Fruit fly (Drosophila melanogaster) whole organism, embryonic: Measurements from ENCODE around the gene CG4942.
A peak's percentile ranks its signal among the peaks of the same experiment; 100 is the strongest.

Experiments
- ATbp ChIP-seq: fragments of 200-800 bp; sonication (Bioruptor generic); optimal IDR thresholded peaks from 2 replicates; lab custom pipeline; 2017; ENCODE audit warnings: missing biosample characterization, mild to moderate bottlenecking, missing genetic modification characterization, missing genetic modification reagents
- Ada2b ChIP-seq: fragments of 200-800 bp; sonication (Bioruptor generic); IDR thresholded peaks from 2 replicates; pipeline ENCODE4 v1.3.6; 2022; ENCODE audit warnings: missing biosample characterization, missing genetic modification characterization
- Antp ChIP-seq: fragments of 200-800 bp; sonication (Bioruptor generic); optimal IDR thresholded peaks from 3 replicates; lab custom pipeline; 2016; ENCODE audit warnings: missing biosample characterization, missing genetic modification characterization
- Bteb2 ChIP-seq: fragments of 200-800 bp; sonication (Bioruptor generic); optimal IDR thresholded peaks from 2 replicates; lab custom pipeline; 2016; ENCODE audit warnings: missing biosample characterization, missing genetic modification characterization
- CG11504 ChIP-seq: fragments of 200-800 bp; sonication (Bioruptor generic); optimal IDR thresholded peaks from 3 replicates; lab custom pipeline; 2019; ENCODE audit warnings: missing biosample characterization, mild to moderate bottlenecking, missing genetic modification characterization, moderate library complexity
- CG12769 ChIP-seq: fragments of 200-800 bp; sonication (Bioruptor generic); optimal IDR thresholded peaks from 2 replicates; lab custom pipeline; 2019; ENCODE audit warnings: missing biosample characterization, mild to moderate bottlenecking, missing genetic modification characterization, moderate library complexity
- CG15696 ChIP-seq: fragments of 200-800 bp; sonication (Bioruptor generic); optimal IDR thresholded peaks from 2 replicates; lab custom pipeline; 2019; ENCODE audit warnings: missing biosample characterization, mild to moderate bottlenecking, missing genetic modification characterization, moderate library complexity
- CG1647 ChIP-seq: fragments of 200-800 bp; sonication (Bioruptor generic); optimal IDR thresholded peaks from 3 replicates; lab custom pipeline; 2016; ENCODE audit warnings: missing biosample characterization, missing genetic modification characterization
- CG18619 ChIP-seq: fragments of 200-800 bp; sonication (Bioruptor generic); optimal IDR thresholded peaks from 3 replicates; lab custom pipeline; 2017; ENCODE audit warnings: missing biosample characterization, mild to moderate bottlenecking, missing genetic modification characterization
- CG2889 ChIP-seq: fragments of 200-800 bp; sonication (Bioruptor generic); IDR thresholded peaks from 3 replicates; pipeline ENCODE4 v1.3.6; 2022; ENCODE audit warnings: missing biosample characterization, missing genetic modification characterization
- CG3065 ChIP-seq: fragments of 200-800 bp; sonication (Bioruptor generic); optimal IDR thresholded peaks from 2 replicates; lab custom pipeline; 2016; ENCODE audit warnings: missing biosample characterization, missing genetic modification characterization
- CG31365 ChIP-seq: fragments of 200-800 bp; sonication (Bioruptor generic); optimal IDR thresholded peaks from 2 replicates; lab custom pipeline; 2018; ENCODE audit warnings: missing biosample characterization, mild to moderate bottlenecking, missing genetic modification characterization
- CG31441 ChIP-seq: fragments of 200-800 bp; sonication (Bioruptor generic); IDR thresholded peaks from 2 replicates; pipeline ENCODE4 v1.3.6; 2022; ENCODE audit warnings: missing biosample characterization, missing genetic modification characterization
- CG34376 ChIP-seq: fragments of 200-800 bp; sonication (Bioruptor generic); optimal IDR thresholded peaks from 2 replicates; lab custom pipeline; 2018; ENCODE audit warnings: missing biosample characterization, mild to moderate bottlenecking, missing genetic modification characterization
- CG4617 ChIP-seq: fragments of 200-800 bp; sonication (Bioruptor generic); optimal IDR thresholded peaks from 3 replicates; lab custom pipeline; 2016; ENCODE audit warnings: missing biosample characterization, missing genetic modification characterization, borderline replicate concordance
- CG6683 ChIP-seq: fragments of 200-800 bp; sonication (Bioruptor generic); optimal IDR thresholded peaks from 2 replicates; lab custom pipeline; 2017; ENCODE audit warnings: missing biosample characterization, mild to moderate bottlenecking, missing genetic modification characterization, missing genetic modification reagents
- CG6765 ChIP-seq: fragments of 200-800 bp; sonication (Bioruptor generic); optimal IDR thresholded peaks from 3 replicates; lab custom pipeline; 2017; ENCODE audit warnings: missing biosample characterization, mild to moderate bottlenecking, missing genetic modification characterization
- CG7357 ChIP-seq: fragments of 200-800 bp; sonication (Bioruptor generic); IDR thresholded peaks from 3 replicates; pipeline ENCODE4 v1.3.6; 2022; ENCODE audit warnings: missing biosample characterization, missing genetic modification characterization
- CG8359 ChIP-seq: fragments of 200-800 bp; sonication (Bioruptor generic); optimal IDR thresholded peaks from 2 replicates; lab custom pipeline; 2017; ENCODE audit warnings: missing biosample characterization, mild to moderate bottlenecking, missing genetic modification characterization, borderline replicate concordance
- CG8765 ChIP-seq: fragments of 200-800 bp; sonication (Bioruptor generic); IDR thresholded peaks from 2 replicates; pipeline ENCODE4 v1.3.6; 2022; ENCODE audit warnings: missing biosample characterization, missing genetic modification characterization
- CrebB ChIP-seq: fragments of 200-800 bp; sonication (Bioruptor generic); optimal IDR thresholded peaks from 3 replicates; lab custom pipeline; 2018; ENCODE audit warnings: missing biosample characterization, mild to moderate bottlenecking, missing genetic modification characterization
- Dfd ChIP-seq, 2 experiments: fragments of >200 bp; optimal IDR thresholded peaks; 2 replicates each; lab custom pipeline; 2017; ENCODE audit warnings: missing biosample characterization in 2 of 2, missing genetic modification characterization in 2 of 2
- Fer1 ChIP-seq: fragments of 200-800 bp; sonication (Bioruptor generic); optimal IDR thresholded peaks from 2 replicates; lab custom pipeline; 2017; ENCODE audit warnings: missing biosample characterization, mild to moderate bottlenecking, missing genetic modification characterization
- H15 ChIP-seq: fragments of 200-800 bp; sonication (Bioruptor generic); IDR thresholded peaks from 3 replicates; pipeline ENCODE4 v1.3.6; 2022; ENCODE audit warnings: missing biosample characterization, missing genetic modification characterization
- H2.0 ChIP-seq: fragments of 200-800 bp; sonication (Bioruptor generic); IDR thresholded peaks from 2 replicates; pipeline ENCODE4 v1.3.6; 2022; ENCODE audit warnings: missing biosample characterization, missing genetic modification characterization
- HLH3B ChIP-seq: fragments of 200-800 bp; sonication (Bioruptor generic); IDR thresholded peaks from 2 replicates; pipeline ENCODE4 v1.3.6; 2022; ENCODE audit warnings: missing biosample characterization, missing genetic modification characterization
- HLH4C ChIP-seq: fragments of 200-800 bp; sonication (Bioruptor generic); IDR thresholded peaks from 3 replicates; pipeline ENCODE4 v1.3.6; 2022; ENCODE audit warnings: missing biosample characterization, missing genetic modification characterization; ENCODE audit not compliant: partially characterized antibody
- Jarid2 ChIP-seq: fragments of 200-800 bp; sonication (Bioruptor generic); optimal IDR thresholded peaks from 3 replicates; lab custom pipeline; 2017; ENCODE audit warnings: mild to moderate bottlenecking, missing biosample characterization, missing genetic modification reagents, missing genetic modification characterization
- Mad ChIP-seq: fragments of 200-800 bp; sonication (Bioruptor generic); optimal IDR thresholded peaks from 2 replicates; lab custom pipeline; 2016; ENCODE audit warnings: missing biosample characterization, missing genetic modification characterization
- Myb ChIP-seq: fragments of 200-800 bp; sonication (Bioruptor generic); optimal IDR thresholded peaks from 2 replicates; lab custom pipeline; 2016; ENCODE audit warnings: missing biosample characterization, missing genetic modification characterization
- NC2β ChIP-seq: fragments of 200-800 bp; sonication (Bioruptor generic); optimal IDR thresholded peaks from 2 replicates; lab custom pipeline; 2016; ENCODE audit warnings: missing biosample characterization, missing genetic modification characterization
- Oli ChIP-seq: fragments of 200-800 bp; sonication (Bioruptor generic); optimal IDR thresholded peaks from 2 replicates; lab custom pipeline; 2018; ENCODE audit warnings: missing biosample characterization, mild to moderate bottlenecking, missing genetic modification characterization, moderate library complexity
- Rfx ChIP-seq: fragments of 200-800 bp; sonication (Bioruptor generic); IDR thresholded peaks from 2 replicates; pipeline ENCODE4 v1.3.6; 2022; ENCODE audit warnings: missing biosample characterization, missing genetic modification characterization
- corto ChIP-seq: fragments of 200-800 bp; sonication (Bioruptor generic); optimal IDR thresholded peaks from 2 replicates; lab custom pipeline; 2016; ENCODE audit warnings: missing biosample characterization, mild to moderate bottlenecking, missing genetic modification characterization, moderate library complexity
- en ChIP-seq: fragments of 200-800 bp; sonication (Bioruptor generic); optimal IDR thresholded peaks from 2 replicates; lab custom pipeline; 2016; ENCODE audit warnings: missing biosample characterization, missing genetic modification characterization
- ham ChIP-seq: fragments of 200-800 bp; sonication (Bioruptor generic); IDR thresholded peaks from 2 replicates; pipeline ENCODE4 v1.3.6; 2022; ENCODE audit warnings: missing biosample characterization, missing genetic modification characterization
- hbn ChIP-seq: fragments of 200-800 bp; sonication (Bioruptor generic); IDR thresholded peaks from 2 replicates; pipeline ENCODE4 v1.3.6; 2022; ENCODE audit warnings: missing biosample characterization, missing genetic modification characterization; ENCODE audit not compliant: partially characterized antibody
- insv ChIP-seq, 2 experiments: fragments of 200-800 bp; sonication (Bioruptor generic); optimal IDR thresholded peaks; 3 replicates each; lab custom pipeline; 2016 to 2018; ENCODE audit warnings: missing biosample characterization in 2 of 2, missing genetic modification characterization in 2 of 2
- jigr1 ChIP-seq: fragments of 200-800 bp; sonication (Bioruptor generic); IDR thresholded peaks from 3 replicates; pipeline ENCODE4 v1.3.6; 2022; ENCODE audit warnings: missing biosample characterization, missing genetic modification characterization
- mam ChIP-seq: fragments of 200-800 bp; sonication (Bioruptor generic); optimal IDR thresholded peaks from 3 replicates; lab custom pipeline; 2016; ENCODE audit warnings: missing biosample characterization, missing genetic modification characterization
- nau ChIP-seq: fragments of 200-800 bp; sonication (Bioruptor generic); optimal IDR thresholded peaks from 3 replicates; lab custom pipeline; 2017; ENCODE audit warnings: missing biosample characterization, mild to moderate bottlenecking, missing genetic modification characterization, missing genetic modification reagents
- nom ChIP-seq: fragments of 200-800 bp; sonication (Bioruptor generic); optimal IDR thresholded peaks from 2 replicates; lab custom pipeline; 2017; ENCODE audit warnings: missing biosample characterization, missing genetic modification characterization, mild to moderate bottlenecking, moderate library complexity, missing genetic modification reagents
- pfk ChIP-seq: fragments of 200-800 bp; sonication (Bioruptor generic); optimal IDR thresholded peaks from 2 replicates; lab custom pipeline; 2018; ENCODE audit warnings: missing biosample characterization, mild to moderate bottlenecking, missing genetic modification characterization, moderate library complexity
- pho ChIP-seq: fragments of 200-800 bp; sonication (Bioruptor generic); optimal IDR thresholded peaks from 2 replicates; lab custom pipeline; 2016; ENCODE audit warnings: missing biosample characterization, missing genetic modification characterization
- prd ChIP-seq, 3 experiments: fragments of >200 bp in 2 of 3; fragments of 200-800 bp in 1 of 3; sonication (Bioruptor generic) in 1 of 3; optimal IDR thresholded peaks in 2 of 3; IDR thresholded peaks in 1 of 3; 2 replicates in 2 of 3; 3 replicates in 1 of 3; pipeline versions ENCODE4 v1.3.6 to Lab custom; 2017 to 2022; ENCODE audit warnings: missing biosample characterization in 1 of 3, missing genetic modification characterization in 1 of 3
- repo ChIP-seq: fragments of 200-800 bp; sonication (Bioruptor generic); optimal IDR thresholded peaks from 2 replicates; lab custom pipeline; 2016; ENCODE audit warnings: missing biosample characterization, missing genetic modification characterization
- salm ChIP-seq: fragments of 200-800 bp; sonication (Bioruptor generic); optimal IDR thresholded peaks from 2 replicates; lab custom pipeline; 2018; ENCODE audit warnings: missing biosample characterization, mild to moderate bottlenecking, missing genetic modification characterization
- sim ChIP-seq: fragments of 200-800 bp; sonication (Bioruptor generic); IDR thresholded peaks from 2 replicates; pipeline ENCODE4 v1.3.6; 2022; ENCODE audit warnings: missing biosample characterization, missing genetic modification characterization
- slou ChIP-seq: fragments of 200-800 bp; sonication (Bioruptor generic); optimal IDR thresholded peaks from 3 replicates; lab custom pipeline; 2016; ENCODE audit warnings: missing biosample characterization, missing genetic modification characterization
- toy ChIP-seq: fragments of 200-800 bp; sonication (Bioruptor generic); IDR thresholded peaks from 2 replicates; pipeline ENCODE4 v1.3.6; 2022; ENCODE audit warnings: missing biosample characterization, missing genetic modification characterization
- wor ChIP-seq: fragments of 200-800 bp; sonication (Bioruptor generic); IDR thresholded peaks from 2 replicates; pipeline ENCODE4 v1.3.6; 2022; ENCODE audit warnings: missing biosample characterization, missing genetic modification characterization

The CG4942 gene

DNA sequence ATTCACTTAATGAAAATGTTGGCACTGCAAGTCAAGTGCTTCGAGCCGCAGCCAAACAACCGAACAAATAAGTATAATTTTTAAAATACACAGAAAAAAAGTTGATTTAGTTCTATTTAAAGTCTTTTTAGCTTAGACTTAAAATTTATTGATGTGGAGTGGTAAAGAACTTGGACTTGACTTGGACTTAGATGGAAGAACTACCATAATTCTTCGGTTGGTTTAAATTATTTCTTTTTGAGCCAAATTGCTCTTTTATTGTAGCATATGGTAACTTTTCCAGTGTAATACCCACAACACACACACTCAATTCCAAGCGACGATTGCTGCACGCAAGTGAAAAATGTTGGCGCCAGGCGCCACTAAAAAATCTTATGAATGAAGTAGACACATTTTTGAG is 44.8 kb upstream of the CG4942 start (continued):
- TF ChIP-seq H2.0 (GFP tag; lab: Robert Waterston, UW) (no peak), sim (GFP tag; lab: Robert Waterston, UW) (no peak), nom (GFP tag; lab: Kevin White, UChicago) (no peak), en (GFP tag; lab: Kevin White, UChicago) (no peak), Fer1 (GFP tag; lab: Kevin White, UChicago) (no peak), salm (tag; lab: Kevin White, UChicago) (no peak), ham (GFP tag; lab: Robert Waterston, UW) (no peak), wor (GFP tag; lab: Robert Waterston, UW) (no peak), CG8765 (GFP tag; lab: Robert Waterston, UW) (no peak; the same call in 1 of the 2 replicates), Dfd (GFP tag; optimal IDR thresholded peaks at IDR 0.05; lab: Kevin White, UChicago) (no peak), CG7357 (no peak), CG31365 (no peak), ATbp (GFP tag; lab: Kevin White, UChicago) (peak; percentile 1), CG2889 (GFP tag; lab: Robert Waterston, UW) (no peak), Rfx (GFP tag; lab: Robert Waterston, UW) (no peak), CrebB (tag; lab: Kevin White, UChicago) (no peak), nau (GFP tag; lab: Kevin White, UChicago) (no peak), CG31441 (GFP tag; lab: Robert Waterston, UW) (peak; percentile 51; the same call in 1 of the 2 replicates), corto (GFP tag; lab: Kevin White, UChicago) (no peak), CG4617 (GFP tag; lab: Kevin White, UChicago) (no peak), slou (no peak), CG15696 (tag; lab: Kevin White, UChicago) (peak; percentile 59), CG6765 (GFP tag; lab: Kevin White, UChicago) (no peak), Mad (GFP tag; lab: Kevin White, UChicago) (no peak), jigr1 (GFP tag; lab: Robert Waterston, UW) (no peak), HLH4C (GFP tag; lab: Robert Waterston, UW) (no peak), NC2β (peak; percentile 28), CG18619 (GFP tag; lab: Kevin White, UChicago) (peak; percentile 13), Bteb2 (GFP tag; lab: Kevin White, UChicago) (no peak), insv (GFP tag; optimal IDR thresholded peaks at IDR 0.05; lab: Kevin White, UChicago) (no peak), CG1647 (GFP tag; lab: Kevin White, UChicago) (no peak), H15 (no peak), prd (optimal IDR thresholded peaks at IDR 0.05; lab: Kevin White, UChicago) (no peak), prd (GFP tag; IDR thresholded peaks at IDR 0.05; lab: Robert Waterston, UW) (peak; percentile 61; the same call in 2 of the 3 replicates), CG6683 (GFP tag; lab: Kevin White, UChicago) (no peak), Antp (GFP tag; lab: Kevin White, UChicago) (peak; percentile 22), CG11504 (tag; lab: Kevin White, UChicago) (peak; percentile 60), pfk (GFP tag; lab: Kevin White, UChicago) (no peak), mam (GFP tag; lab: Kevin White, UChicago) (no peak), pho (no peak), CG34376 (GFP tag; lab: Kevin White, UChicago) (no peak), hbn (GFP tag; lab: Robert Waterston, UW) (no peak), Myb (no peak), CG12769 (tag; lab: Kevin White, UChicago) (no peak), toy (GFP tag; lab: Robert Waterston, UW) (no peak), repo (GFP tag; lab: Kevin White, UChicago) (no peak), Jarid2 (GFP tag; lab: Kevin White, UChicago) (no peak), CG3065 (GFP tag; lab: Kevin White, UChicago) (no peak), HLH3B (GFP tag; lab: Robert Waterston, UW) (peak; percentile 59; the same call in 1 of the 2 replicates), Ada2b (no peak), CG8359 (GFP tag; lab: Kevin White, UChicago) (no peak), Oli (peak; percentile 66)
